Worm (Caenorhabditis elegans) whole organism, L1 larva: ENCODE measurements around the gene F46B3.14.

Source experiments
- ceh-82 ChIP-seq, 3 experiments: fragments of 150-350 bp in 1 of 3; sonication (generic microtip) in 2 of 3; optimal IDR thresholded peaks; 2 replicates each; lab custom pipeline; 2014 to 2017; ENCODE audit warnings: missing biosample characterization in 3 of 3, missing genetic modification characterization in 3 of 3
- elt-3 ChIP-seq, 6 experiments: fragments of 150-350 bp in 1 of 6; sonication (generic microtip); optimal IDR thresholded peaks; 2 replicates each; lab custom pipeline; 2017 to 2018; ENCODE audit warnings: missing biosample characterization in 6 of 6, missing genetic modification characterization in 6 of 6, inconsistent platforms in 1 of 6
- fkh-4 ChIP-seq: sonication (generic microtip); optimal IDR thresholded peaks from 2 replicates; lab custom pipeline; 2016; ENCODE audit warnings: missing compliant biosample characterization, missing genetic modification characterization, borderline replicate concordance
- hlh-4 ChIP-seq: sonication (generic microtip); optimal IDR thresholded peaks from 2 replicates; lab custom pipeline; 2016; ENCODE audit warnings: mild to moderate bottlenecking, missing genetic modification characterization, missing compliant biosample characterization
- nhr-11 ChIP-seq: fragments of 150-350 bp; optimal IDR thresholded peaks from 2 replicates; lab custom pipeline; 2014; ENCODE audit warnings: missing biosample characterization, missing genetic modification characterization
- nhr-20 ChIP-seq: sonication (generic microtip); optimal IDR thresholded peaks from 2 replicates; lab custom pipeline; 2016; ENCODE audit warnings: mild to moderate bottlenecking, missing genetic modification characterization, missing compliant biosample characterization
- nhr-237 ChIP-seq: fragments of 150-350 bp; optimal IDR thresholded peaks from 2 replicates; lab custom pipeline; 2014; ENCODE audit warnings: missing biosample characterization, missing genetic modification characterization
- nhr-76 ChIP-seq: sonication (generic microtip); optimal IDR thresholded peaks from 2 replicates; lab custom pipeline; 2017; ENCODE audit warnings: missing biosample characterization, missing genetic modification characterization
- pqm-1 ChIP-seq: sonication (generic microtip); optimal IDR thresholded peaks from 3 replicates; lab custom pipeline; 2017; ENCODE audit warnings: missing biosample characterization, missing genetic modification characterization
- unc-130 ChIP-seq: fragments of 150-350 bp; optimal IDR thresholded peaks from 2 replicates; lab custom pipeline; 2017; ENCODE audit warnings: missing biosample characterization, missing genetic modification characterization, inconsistent platforms
- unc-62 ChIP-seq: fragments of 150-350 bp; optimal IDR thresholded peaks from 2 replicates; lab custom pipeline; 2014; ENCODE audit warnings: missing biosample characterization, missing genetic modification reagents, missing genetic modification characterization
- zag-1 ChIP-seq: fragments of 150-350 bp; optimal IDR thresholded peaks from 2 replicates; lab custom pipeline; 2014; ENCODE audit warnings: missing biosample characterization, missing genetic modification characterization

- TF ChIP-seq elt-3 (tag; optimal IDR thresholded peaks at IDR 0.05; lab: Kevin White, UChicago) = no peak
- TF ChIP-seq pqm-1 = no peak
- TF ChIP-seq unc-130 (tag; lab: Kevin White, UChicago) = no peak
- TF ChIP-seq nhr-237 (tag; lab: Kevin White, UChicago) = no peak
- no peak for TF ChIP-seq hlh-4 (tag; lab: Kevin White, UChicago)
- TF ChIP-seq nhr-76 (tag; lab: Kevin White, UChicago) = no peak
- no peak for TF ChIP-seq zag-1 (tag; lab: Kevin White, UChicago)
- no peak for TF ChIP-seq unc-62 (GFP tag; lab: Kevin White, UChicago)
- TF ChIP-seq nhr-20 = no peak
- TF ChIP-seq fkh-4 (tag; lab: Kevin White, UChicago) = no peak
- no peak for TF ChIP-seq nhr-11 (tag; lab: Kevin White, UChicago)
- TF ChIP-seq ceh-82 (tag; optimal IDR thresholded peaks at IDR 0.05; lab: Kevin White, UChicago) = no peak
Measured at ce11 chrV:20663736-20664135, 32.6 kb upstream of the F46B3.14 start.
